Fruit fly (Drosophila melanogaster): ENCODE data around the gene RnrL.

Gene RnrL

DNA sequence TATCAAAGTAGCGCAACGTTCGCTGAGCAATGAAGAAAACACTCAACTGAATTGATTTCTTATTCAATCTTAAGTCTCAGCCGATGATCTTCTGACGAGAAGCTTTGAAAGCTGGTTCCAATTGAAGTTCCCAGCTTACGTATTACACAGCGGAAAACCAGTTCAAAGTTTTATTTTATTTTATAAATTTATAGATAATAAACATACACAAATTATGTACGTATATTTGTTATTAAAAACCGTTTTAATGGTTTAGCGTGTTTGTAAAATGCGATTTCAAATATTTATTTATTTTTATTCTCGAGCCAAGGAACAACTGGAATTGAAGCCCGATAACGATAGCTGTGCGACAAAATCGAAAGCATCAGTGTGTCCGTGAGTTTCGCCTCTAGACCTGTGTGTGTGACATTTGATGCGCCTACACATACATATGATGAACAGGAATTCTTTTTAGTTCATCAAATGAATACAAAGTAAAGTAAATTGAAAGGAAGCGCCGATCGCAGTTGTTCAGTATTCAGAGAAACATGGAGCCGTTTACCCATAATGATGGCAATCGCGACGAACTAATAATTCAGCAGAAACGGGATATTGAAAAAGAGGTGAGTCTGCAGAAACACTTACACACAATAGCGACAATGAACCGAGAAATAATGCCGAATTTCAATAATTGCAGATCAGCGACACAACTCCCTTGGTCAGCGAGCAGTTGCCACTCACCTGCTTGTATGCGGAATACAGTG is 21.1 kb downstream of the RnrL start, which contains the start of the genes CG5390 and CG4968 (continued):
- TF ChIP-seq PHDP (tag; optimal IDR thresholded peaks at IDR 0.05): peak; percentile 80
- TF ChIP-seq otp (GFP tag; IDR thresholded peaks at IDR 0.05): peak; percentile 29; the same call in 1 of the 3 replicates
- TF ChIP-seq Med (GFP tag): peak; percentile 87
- TF ChIP-seq Gug (GFP tag; IDR thresholded peaks at IDR 0.05): no peak
- peak; percentile 34 for TF ChIP-seq Hsf (GFP tag; optimal IDR thresholded peaks at IDR 0.05)
- no peak for TF ChIP-seq CG6272 (GFP tag; IDR thresholded peaks at IDR 0.05)
- TF ChIP-seq CG4707 (GFP tag; optimal IDR thresholded peaks at IDR 0.05): peak; percentile 38
- TF ChIP-seq CG2875 (GFP tag; optimal IDR thresholded peaks at IDR 0.05): no peak
- TF ChIP-seq rib (GFP tag; IDR thresholded peaks at IDR 0.05): peak; percentile 20; the same call in 1 of the 2 replicates
- no peak for TF ChIP-seq cad (GFP tag; optimal IDR thresholded peaks at IDR 0.05)
- TF ChIP-seq Elba2 (GFP tag; optimal IDR thresholded peaks at IDR 0.05): no peak
- TF ChIP-seq disco-r (GFP tag; optimal IDR thresholded peaks at IDR 0.05): peak; percentile 10
- peak; percentile 70 for TF ChIP-seq E2f2 (GFP tag; IDR thresholded peaks at IDR 0.05)
- TF ChIP-seq CG3847 (GFP tag; IDR thresholded peaks at IDR 0.05): peak; percentile 64
- peak; percentile 44 for TF ChIP-seq onecut (GFP tag; IDR thresholded peaks at IDR 0.05)
- TF ChIP-seq esg (GFP tag; conservative IDR thresholded peaks at IDR 0.05): peak; percentile 13; the same call in 1 of the 2 replicates
- no peak for TF ChIP-seq sens-2 (GFP tag; IDR thresholded peaks at IDR 0.05)
- TF ChIP-seq Mes4 (GFP tag; optimal IDR thresholded peaks at IDR 0.05): no peak
- TF ChIP-seq CG16815 (GFP tag; optimal IDR thresholded peaks at IDR 0.05): peak; percentile 12
- TF ChIP-seq cg (GFP tag; optimal IDR thresholded peaks at IDR 0.05): peak; percentile 88
- TF ChIP-seq Ets65A (GFP tag): peak; percentile 89
- no peak for TF ChIP-seq gsb (GFP tag; IDR thresholded peaks at IDR 0.05)
- TF ChIP-seq amos (GFP tag; IDR thresholded peaks at IDR 0.05; ENCODE audit: partially characterized antibody): no peak; the same call in 1 of the 2 replicates
- TF ChIP-seq CG15601 (tag; optimal IDR thresholded peaks at IDR 0.05): peak; percentile 87
- peak; percentile 72 for TF ChIP-seq bbx (GFP tag; IDR thresholded peaks at IDR 0.05; ENCODE audit: partially characterized antibody)
- no peak for TF ChIP-seq Hmx (GFP tag; optimal IDR thresholded peaks at IDR 0.05)
- peak; percentile 58 for TF ChIP-seq CG10654 (GFP tag; optimal IDR thresholded peaks at IDR 0.05)
- TF ChIP-seq Stat92E (GFP tag; optimal IDR thresholded peaks at IDR 0.05): no peak
- no peak for TF ChIP-seq p53 (GFP tag; optimal IDR thresholded peaks at IDR 0.05)
- TF ChIP-seq YL-1 (GFP tag; optimal IDR thresholded peaks at IDR 0.05): peak; percentile 85
- TF ChIP-seq H15 (GFP tag; IDR thresholded peaks at IDR 0.05): peak; percentile 45; the same call in 1 of the 3 replicates
- peak; percentile 85 for TF ChIP-seq CG15269 (tag; optimal IDR thresholded peaks at IDR 0.05)
- TF ChIP-seq CG30403 (GFP tag; optimal IDR thresholded peaks at IDR 0.05): peak; percentile 73
- peak; percentile 18 for TF ChIP-seq schlank (tag; optimal IDR thresholded peaks at IDR 0.05)
- peak; percentile 65 for TF ChIP-seq Sox100B (GFP tag; optimal IDR thresholded peaks at IDR 0.05)
- peak; percentile 66 for TF ChIP-seq lmd (GFP tag; IDR thresholded peaks at IDR 0.05)
- TF ChIP-seq CG11085 (GFP tag; IDR thresholded peaks at IDR 0.05): peak; percentile 39; the same call in 1 of the 2 replicates
- TF ChIP-seq CG11093 (GFP tag; IDR thresholded peaks at IDR 0.05): no peak
- TF ChIP-seq CG13894 (tag; optimal IDR thresholded peaks at IDR 0.05): peak; percentile 88
- TF ChIP-seq gro (GFP tag; optimal IDR thresholded peaks at IDR 0.05): no peak
- peak; percentile 68 for TF ChIP-seq CG17385 (GFP tag; optimal IDR thresholded peaks at IDR 0.05)
- no peak for TF ChIP-seq en (GFP tag; optimal IDR thresholded peaks at IDR 0.05)
- peak; percentile 45 for TF ChIP-seq CG7928 (GFP tag; optimal IDR thresholded peaks at IDR 0.05)
- TF ChIP-seq bigmax (GFP tag; optimal IDR thresholded peaks at IDR 0.05): no peak
- TF ChIP-seq jumu (GFP tag; optimal IDR thresholded peaks at IDR 0.05): no peak
- TF ChIP-seq hkb (optimal IDR thresholded peaks at IDR 0.05): no peak
- TF ChIP-seq hkb (GFP tag; IDR thresholded peaks at IDR 0.05): peak; percentile 65
- peak; percentile 79 for TF ChIP-seq CG18599 (GFP tag; optimal IDR thresholded peaks at IDR 0.05)
- no peak for TF ChIP-seq CG18764 (GFP tag; optimal IDR thresholded peaks at IDR 0.05)
- TF ChIP-seq nau (GFP tag; optimal IDR thresholded peaks at IDR 0.05): peak; percentile 33

All from whole organism, embryonic.